Fruit fly (Drosophila melanogaster) whole organism, prepupa: Measurements from ENCODE around the gene hdm.
A peak's percentile ranks its signal among the peaks of the same experiment; 100 is the strongest.

Experiments used
- CG11762 ChIP-seq: fragments of 200-800 bp; sonication (Bioruptor generic); optimal IDR thresholded peaks from 3 replicates; lab custom pipeline; 2016; ENCODE audit warnings: missing biosample characterization, missing genetic modification characterization; ENCODE audit not compliant: insufficient read depth
- CG11902 ChIP-seq: fragments of 200-800 bp; sonication (Bioruptor generic); optimal IDR thresholded peaks from 3 replicates; lab custom pipeline; 2016; ENCODE audit warnings: missing biosample characterization, missing genetic modification characterization
- CG15336 ChIP-seq: fragments of 200-800 bp; sonication (Bioruptor generic); IDR thresholded peaks from 2 replicates; pipeline ENCODE4 v1.3.6; 2022; ENCODE audit warnings: missing biosample characterization, missing genetic modification characterization
- CG32006 ChIP-seq: fragments of 200-800 bp; sonication (Bioruptor generic); optimal IDR thresholded peaks from 3 replicates; lab custom pipeline; 2017; ENCODE audit warnings: missing biosample characterization, mild to moderate bottlenecking, missing genetic modification characterization
- CG3919 ChIP-seq: fragments of 200-800 bp; sonication (Bioruptor generic); optimal IDR thresholded peaks from 3 replicates; lab custom pipeline; 2016; ENCODE audit warnings: missing biosample characterization, missing genetic modification characterization
- CG4318 ChIP-seq: fragments of 200-800 bp; sonication (Bioruptor generic); optimal IDR thresholded peaks from 3 replicates; lab custom pipeline; 2017; ENCODE audit warnings: missing biosample characterization, mild to moderate bottlenecking, missing genetic modification characterization
- CG6163 ChIP-seq: fragments of 200-800 bp; sonication (Bioruptor generic); IDR thresholded peaks from 3 replicates; pipeline ENCODE4 v1.3.6; 2022; ENCODE audit warnings: missing biosample characterization, missing genetic modification characterization
- CG6276 ChIP-seq: fragments of 200-800 bp; sonication (Bioruptor generic); optimal IDR thresholded peaks from 2 replicates; lab custom pipeline; 2017; ENCODE audit warnings: missing biosample characterization, mild to moderate bottlenecking, missing genetic modification characterization
- CG6808 ChIP-seq: fragments of 200-800 bp; sonication (Bioruptor generic); optimal IDR thresholded peaks from 3 replicates; lab custom pipeline; 2017; ENCODE audit warnings: missing biosample characterization, missing genetic modification characterization, mild to moderate bottlenecking, moderate library complexity, missing genetic modification reagents
- CG8119 ChIP-seq: fragments of 200-800 bp; sonication (Bioruptor generic); IDR thresholded peaks from 3 replicates; pipeline ENCODE4 v1.3.6; 2022; ENCODE audit warnings: missing biosample characterization, missing genetic modification characterization
- CG9139 ChIP-seq: fragments of 200-800 bp; sonication (Bioruptor generic); optimal IDR thresholded peaks from 3 replicates; lab custom pipeline; 2017; ENCODE audit warnings: missing biosample characterization, mild to moderate bottlenecking, missing genetic modification characterization
- Eip78C ChIP-seq: fragments of 200-800 bp; sonication (Bioruptor generic); peaks from one replicate; lab custom pipeline; 2016; ENCODE audit warnings: missing biosample characterization, missing genetic modification characterization
- Eip93F ChIP-seq: fragments of 200-800 bp; sonication (Bioruptor generic); optimal IDR thresholded peaks from 2 replicates; lab custom pipeline; 2016; ENCODE audit warnings: missing biosample characterization, mild to moderate bottlenecking, missing genetic modification characterization
- Ets96B ChIP-seq: fragments of 200-800 bp; optimal IDR thresholded peaks from 2 replicates; lab custom pipeline; 2019; ENCODE audit warnings: missing biosample characterization, mild to moderate bottlenecking, missing genetic modification characterization, moderate library complexity
- Gug ChIP-seq: fragments of 200-800 bp; sonication (Bioruptor generic); IDR thresholded peaks from 2 replicates; pipeline ENCODE4 v1.3.6; 2022; ENCODE audit warnings: missing biosample characterization, missing genetic modification characterization
- Hr39 ChIP-seq: fragments of 200-800 bp; sonication (Bioruptor generic); optimal IDR thresholded peaks from 2 replicates; lab custom pipeline; 2016; ENCODE audit warnings: missing biosample characterization, missing genetic modification characterization
- Hr4 ChIP-seq: fragments of 200-800 bp; sonication (Bioruptor generic); optimal IDR thresholded peaks from 3 replicates; lab custom pipeline; 2016; ENCODE audit warnings: missing biosample characterization, missing genetic modification characterization
- Lpt ChIP-seq: fragments of 200-800 bp; sonication (Bioruptor generic); optimal IDR thresholded peaks from 3 replicates; lab custom pipeline; 2016; ENCODE audit warnings: missing biosample characterization, missing genetic modification characterization
- Sox102F ChIP-seq: fragments of 200-800 bp; sonication (Bioruptor generic); optimal IDR thresholded peaks from 2 replicates; lab custom pipeline; 2016; ENCODE audit warnings: missing biosample characterization, mild to moderate bottlenecking, missing genetic modification characterization
- Sox14 ChIP-seq: fragments of 200-800 bp; sonication (Bioruptor generic); optimal IDR thresholded peaks from 3 replicates; lab custom pipeline; 2016; ENCODE audit warnings: missing biosample characterization, missing genetic modification characterization
- achi ChIP-seq: fragments of 200-800 bp; sonication (Bioruptor generic); optimal IDR thresholded peaks from 3 replicates; lab custom pipeline; 2016; ENCODE audit warnings: missing biosample characterization, missing genetic modification characterization
- dac ChIP-seq: fragments of 200-800 bp; sonication (Bioruptor generic); optimal IDR thresholded peaks from 2 replicates; lab custom pipeline; 2017; ENCODE audit warnings: missing biosample characterization, mild to moderate bottlenecking, missing genetic modification characterization
- dsx ChIP-seq: fragments of 200-800 bp; optimal IDR thresholded peaks from 3 replicates; lab custom pipeline; 2019; ENCODE audit warnings: missing biosample characterization, mild to moderate bottlenecking, missing genetic modification characterization, moderate library complexity; ENCODE audit not compliant: poor library complexity, severe bottlenecking
- eg ChIP-seq: fragments of 200-800 bp; sonication (Bioruptor generic); IDR thresholded peaks from 3 replicates; pipeline ENCODE4 v1.3.6; 2022; ENCODE audit warnings: missing biosample characterization, missing genetic modification characterization
- fd59A ChIP-seq: fragments of 200-800 bp; sonication (Bioruptor generic); optimal IDR thresholded peaks from 2 replicates; lab custom pipeline; 2017; ENCODE audit warnings: missing biosample characterization, mild to moderate bottlenecking, missing genetic modification characterization, missing genetic modification reagents
- fkh ChIP-seq: fragments of 200-800 bp; sonication (Bioruptor generic); optimal IDR thresholded peaks from 3 replicates; lab custom pipeline; 2017; ENCODE audit warnings: missing biosample characterization, mild to moderate bottlenecking, missing genetic modification characterization, moderate library complexity
- spab ChIP-seq: fragments of 200-800 bp; sonication (Bioruptor generic); optimal IDR thresholded peaks from 2 replicates; lab custom pipeline; 2017; ENCODE audit warnings: missing biosample characterization, mild to moderate bottlenecking, missing genetic modification characterization, missing genetic modification reagents
- ss ChIP-seq, 2 experiments: fragments of 200-800 bp; sonication (Bioruptor generic); optimal IDR thresholded peaks; 2 replicates in 1 of 2; 3 replicates in 1 of 2; lab custom pipeline; 2017 to 2018; ENCODE audit warnings: mild to moderate bottlenecking in 2 of 2, missing biosample characterization in 2 of 2, missing genetic modification characterization in 2 of 2, moderate library complexity in 1 of 2
- svp ChIP-seq: fragments of 200-800 bp; sonication (Bioruptor generic); peaks from one replicate; lab custom pipeline; 2016; ENCODE audit warnings: missing biosample characterization, missing genetic modification characterization
- topi ChIP-seq: fragments of 200-800 bp; sonication (Bioruptor generic); optimal IDR thresholded peaks from 3 replicates; lab custom pipeline; 2016; ENCODE audit warnings: missing biosample characterization, missing genetic modification characterization
- vri ChIP-seq: fragments of 200-800 bp; sonication (Bioruptor generic); optimal IDR thresholded peaks from 3 replicates; lab custom pipeline; 2016; ENCODE audit warnings: missing biosample characterization, mild to moderate bottlenecking, missing genetic modification characterization

Gene hdm

DNA sequence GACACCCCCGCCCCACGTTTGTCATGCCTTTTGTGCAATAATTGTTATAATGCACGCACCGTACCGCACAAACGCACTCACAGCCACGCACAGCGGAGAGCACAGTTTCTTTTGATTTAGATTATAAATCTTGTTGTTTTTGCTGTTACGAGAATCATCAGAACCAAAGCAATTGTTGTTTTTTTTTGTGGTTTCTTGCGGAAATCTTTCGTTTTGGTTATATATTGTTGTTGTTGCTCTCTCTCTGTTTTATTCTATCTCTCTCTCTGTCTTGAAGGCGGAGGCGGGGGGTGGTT is 47.9 kb upstream of the hdm start:
- TF ChIP-seq CG9139 (GFP tag; lab: Kevin White, UChicago) (peak; percentile 10), CG8119 (0 out of 3 replicates have a peak, but pooled peaks have one; percentile 9), Sox14 (GFP tag; lab: Kevin White, UChicago) (peak; percentile 28), ss (GFP tag; optimal IDR thresholded peaks at IDR 0.05; lab: Kevin White, UChicago) (peak in 1 of 2 experiments; percentile 56), dsx (GFP tag; lab: Kevin White, UChicago) (peak; percentile 14), Eip93F (GFP tag; lab: Kevin White, UChicago) (no peak), Hr4 (no peak), CG4318 (GFP tag; lab: Kevin White, UChicago) (no peak), Lpt (GFP tag; lab: Kevin White, UChicago) (no peak), vri (GFP tag; lab: Kevin White, UChicago) (no peak)

DNA sequence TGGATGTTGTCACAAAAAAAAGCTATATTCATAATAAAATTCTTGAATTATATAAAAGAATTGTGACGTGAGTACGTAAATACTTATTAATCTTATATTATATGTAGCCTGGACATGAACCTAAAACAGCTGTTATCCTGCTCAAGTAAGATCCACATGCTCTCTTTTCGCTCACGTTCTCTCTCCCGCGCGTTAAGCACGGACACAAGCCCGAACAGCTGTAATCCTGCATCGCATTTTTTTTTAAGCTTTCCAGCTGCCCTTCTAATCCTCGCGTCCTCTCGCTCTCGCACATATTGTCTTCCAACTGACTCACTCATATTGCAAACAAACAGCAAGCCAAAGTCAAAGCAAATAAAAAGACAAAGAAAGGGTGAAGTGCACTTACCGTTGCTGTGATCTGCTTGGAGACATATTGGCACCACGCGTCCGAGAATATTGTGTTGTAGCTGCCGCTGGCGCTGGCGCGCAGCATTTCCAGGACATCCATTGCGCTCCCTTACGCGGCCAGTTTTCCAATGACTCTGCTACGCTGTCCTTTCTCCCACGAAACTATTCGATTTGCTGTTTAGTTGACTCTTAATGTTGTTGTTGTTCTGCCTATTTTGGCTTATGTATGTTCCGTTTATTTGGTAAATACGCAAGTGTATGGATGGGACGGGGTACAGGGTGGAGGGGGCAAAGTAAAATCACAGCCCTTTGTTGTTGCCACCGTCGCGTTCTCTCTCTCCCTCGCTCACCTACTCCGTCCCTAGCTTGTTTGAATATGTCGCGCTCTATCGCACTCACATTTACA is 47.3 kb upstream of the hdm start:
- TF ChIP-seq CG6163 (GFP tag; lab: Robert Waterston, UW) (0 out of 3 replicates have a peak, but pooled peaks have one; percentile 38), Sox14 (GFP tag; lab: Kevin White, UChicago) (peak; percentile 69), Gug (GFP tag; lab: Robert Waterston, UW) (no peak), Eip78C (GFP tag; lab: Kevin White, UChicago) (peak; percentile 49), Lpt (GFP tag; lab: Kevin White, UChicago) (no peak), CG6808 (GFP tag; lab: Kevin White, UChicago) (peak; percentile 16), topi (no peak), svp (GFP tag; lab: Kevin White, UChicago) (peak; percentile 36), CG6276 (peak; percentile 20), Sox102F (no peak), fkh (peak; percentile 83), CG8119 (0 out of 3 replicates have a peak, but pooled peaks have one; percentile 15), fd59A (no peak), CG11762 (no peak)

DNA sequence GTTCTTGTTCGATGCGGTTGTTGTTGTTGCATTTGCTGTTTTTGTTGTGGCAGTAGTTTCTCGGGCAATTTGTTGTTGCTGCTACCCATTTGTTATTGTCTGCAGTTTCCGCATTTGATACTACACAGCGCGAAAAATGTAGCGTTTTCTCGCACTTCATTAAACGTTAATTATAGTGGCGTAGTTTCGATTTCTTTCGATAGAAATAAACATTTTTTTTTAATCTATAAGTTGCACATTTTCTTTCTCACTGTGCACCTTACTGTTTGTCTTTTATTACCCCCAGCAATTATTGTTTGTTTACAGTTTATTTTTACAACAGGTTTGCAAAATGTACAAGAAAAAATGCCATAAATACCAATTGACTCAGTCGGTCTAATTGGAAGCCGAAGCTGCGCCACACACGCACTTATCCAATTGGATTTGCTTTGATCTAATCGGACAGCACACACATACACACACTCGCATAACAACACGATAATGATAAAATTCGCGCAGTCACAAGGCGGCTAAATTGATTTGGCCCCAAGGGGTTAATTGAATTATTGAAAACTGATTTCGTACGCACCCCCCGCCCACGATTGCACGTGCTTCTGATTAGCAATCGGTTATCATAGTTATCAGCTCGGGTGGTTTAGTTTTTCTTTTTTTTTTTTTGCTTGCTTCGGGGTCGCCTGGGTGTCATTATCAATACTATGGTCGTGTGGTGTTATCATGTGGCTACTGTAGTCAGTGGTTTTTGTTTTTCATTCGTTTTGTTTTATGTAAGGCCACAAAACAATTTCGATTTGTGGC is 46.0 kb upstream of the hdm start:
- no peak for TF ChIP-seq spab (GFP tag; lab: Kevin White, UChicago)
- peak; percentile 69 for TF ChIP-seq CG6163 (GFP tag; lab: Robert Waterston, UW)
- peak; percentile 2 for TF ChIP-seq achi (GFP tag; lab: Kevin White, UChicago)
- peak; percentile 68; the same call in 2 of the 3 replicates for TF ChIP-seq eg (GFP tag; lab: Robert Waterston, UW)
- TF ChIP-seq CG3919: peak; percentile 20
- no peak for TF ChIP-seq Sox102F
- TF ChIP-seq CG32006 (GFP tag; lab: Kevin White, UChicago): peak; percentile 55
- TF ChIP-seq CG15336: peak; percentile 39
- TF ChIP-seq CG8119: peak; percentile 60
- peak; percentile 33 for TF ChIP-seq Eip78C (GFP tag; lab: Kevin White, UChicago)
- no peak for TF ChIP-seq Ets96B (tag; lab: Kevin White, UChicago)
- no peak for TF ChIP-seq dac (GFP tag; lab: Kevin White, UChicago)
- TF ChIP-seq CG6276: peak; percentile 34
- peak; percentile 61 for TF ChIP-seq svp (GFP tag; lab: Kevin White, UChicago)
- TF ChIP-seq, all 60 proteins: peak for 10

DNA sequence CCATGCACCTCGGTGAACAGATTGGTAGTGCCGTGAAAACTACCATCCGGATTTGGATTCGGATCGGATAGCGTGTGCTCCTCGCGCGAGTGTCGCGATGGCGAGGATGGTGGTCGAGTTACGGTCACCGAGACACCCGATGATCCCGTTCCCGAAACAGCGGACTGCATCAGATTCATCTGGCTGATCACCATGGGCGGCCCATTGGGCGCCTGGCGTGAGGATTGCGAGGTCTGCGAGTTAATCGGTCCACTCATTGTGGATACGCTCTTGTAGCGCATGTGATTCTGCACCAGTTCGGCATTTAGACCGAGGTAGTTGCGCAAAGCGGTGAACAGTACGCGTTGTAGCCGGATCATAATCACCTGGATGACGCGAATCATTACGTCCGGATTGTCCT is 43.8 kb upstream of the hdm start, which contains the start of gene sn:
Gene sn, plus strand, starts transcription at position 301 of the 400 bp plus-strand sequence.
- TF ChIP-seq CG15336 (no peak), svp (GFP tag; lab: Kevin White, UChicago) (peak; percentile 40), Hr39 (GFP tag; lab: Kevin White, UChicago) (no peak)

DNA sequence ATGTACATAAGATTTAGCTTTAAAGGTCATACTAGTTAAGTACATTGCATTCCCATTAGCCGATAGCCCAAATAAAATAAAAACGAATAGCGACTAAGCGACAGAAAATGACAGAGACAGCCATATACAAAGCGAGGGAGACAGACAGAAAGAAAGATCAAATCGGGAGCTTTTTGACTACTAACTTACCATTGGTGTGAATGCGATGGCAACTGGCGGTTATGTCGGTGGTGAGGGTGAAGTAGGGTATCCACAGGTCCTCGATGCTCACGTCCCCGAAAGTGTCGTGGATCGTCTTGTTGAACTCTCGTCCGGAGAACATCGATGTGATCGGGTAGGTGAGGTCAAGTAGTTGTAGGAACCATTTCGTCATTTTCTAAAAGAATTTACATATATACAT is 41.1 kb upstream of the hdm start:
- no peak for TF ChIP-seq fkh
- TF ChIP-seq Hr39 (GFP tag; lab: Kevin White, UChicago): no peak
- peak; percentile 71 for TF ChIP-seq svp (GFP tag; lab: Kevin White, UChicago)
- no peak for TF ChIP-seq CG11902 (GFP tag; lab: Kevin White, UChicago)
- TF ChIP-seq CG9139 (GFP tag; lab: Kevin White, UChicago): no peak
